Fruit fly (Drosophila melanogaster) S2 (cell line): Measurements from ENCODE around the gene CG10993.

ENCODE experiments used
- CG8478 ChIP-seq: fragments of >200 bp; optimal IDR thresholded peaks from 2 replicates; lab custom pipeline; 2018
- CTCF ChIP-seq, 2 experiments: fragments of >200 bp; optimal IDR thresholded peaks; 2 replicates each; lab custom pipeline; 2018

DNA sequence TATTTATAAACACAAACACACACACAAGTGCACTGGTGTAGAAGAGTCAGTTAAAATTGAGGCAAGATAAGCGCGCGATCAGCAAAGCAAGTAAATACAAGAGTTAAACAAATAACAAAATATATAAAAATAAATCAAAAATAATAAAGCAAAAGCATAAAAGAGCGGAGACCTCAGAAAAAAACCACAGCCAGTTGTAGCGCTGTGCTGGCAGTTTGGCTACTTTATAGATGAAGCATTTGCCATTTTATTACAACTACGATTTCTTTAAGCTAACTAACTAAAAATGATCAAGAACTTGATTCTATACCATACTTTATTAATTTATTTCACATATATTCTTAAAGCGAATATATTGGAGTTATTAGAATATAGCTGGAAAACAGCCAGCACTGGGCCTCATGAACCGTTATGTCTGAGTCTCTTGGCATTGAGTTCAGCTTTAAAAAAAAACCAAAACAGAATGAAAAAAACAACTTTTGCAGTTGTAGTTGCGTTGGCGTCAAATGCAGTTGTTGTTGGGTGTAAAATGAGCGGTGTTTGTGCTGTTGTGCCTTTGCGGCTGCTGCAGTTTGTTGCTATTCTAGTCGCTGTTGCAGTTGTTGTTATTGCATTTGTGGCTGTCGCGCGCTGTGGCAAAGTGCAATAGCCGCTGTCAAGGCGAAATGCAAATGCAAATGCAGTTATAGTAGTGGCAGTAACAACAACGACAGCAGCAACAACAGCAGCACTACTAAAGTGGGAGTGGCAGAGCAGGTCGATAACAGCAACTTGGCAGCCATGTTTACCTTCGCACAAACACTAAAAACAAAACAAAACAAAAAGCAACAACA is 43.1 kb downstream of the CG10993 start:
- TF ChIP-seq CG8478 (lab: Kevin White, UChicago) (no peak), CTCF (optimal IDR thresholded peaks at IDR 0.05; lab: Kevin White, UChicago) (no peak)
